Worm (Caenorhabditis elegans) whole organism, mixed stage, embryonic: Measurements from ENCODE around the gene T02D1.8.

Experiments
- ceh-43 ChIP-seq: fragments of 200-800 bp; sonication (Bioruptor generic); optimal IDR thresholded peaks from 2 replicates; lab custom pipeline; 2018; ENCODE audit warnings: mild to moderate bottlenecking, missing genetic modification characterization, moderate library complexity, missing compliant biosample characterization
- elt-1 ChIP-seq: sonication (generic microtip); optimal IDR thresholded peaks from 2 replicates; lab custom pipeline; 2017; ENCODE audit warnings: missing genetic modification characterization, mild to moderate bottlenecking, missing compliant biosample characterization, antibody characterized with exemption, moderate library complexity, borderline replicate concordance; ENCODE audit not compliant: insufficient read depth
- elt-3 ChIP-seq: fragments of 150-350 bp; optimal IDR thresholded peaks from 2 replicates; lab custom pipeline; 2014; ENCODE audit warnings: missing biosample characterization, missing genetic modification characterization
- nhr-12 ChIP-seq: fragments of 150-350 bp; optimal IDR thresholded peaks from 2 replicates; lab custom pipeline; 2014; ENCODE audit warnings: missing biosample characterization, missing genetic modification characterization
- unc-62 ChIP-seq: fragments of 150-350 bp; optimal IDR thresholded peaks from 2 replicates; lab custom pipeline; 2014; ENCODE audit warnings: missing biosample characterization, missing genetic modification reagents, missing genetic modification characterization

DNA sequence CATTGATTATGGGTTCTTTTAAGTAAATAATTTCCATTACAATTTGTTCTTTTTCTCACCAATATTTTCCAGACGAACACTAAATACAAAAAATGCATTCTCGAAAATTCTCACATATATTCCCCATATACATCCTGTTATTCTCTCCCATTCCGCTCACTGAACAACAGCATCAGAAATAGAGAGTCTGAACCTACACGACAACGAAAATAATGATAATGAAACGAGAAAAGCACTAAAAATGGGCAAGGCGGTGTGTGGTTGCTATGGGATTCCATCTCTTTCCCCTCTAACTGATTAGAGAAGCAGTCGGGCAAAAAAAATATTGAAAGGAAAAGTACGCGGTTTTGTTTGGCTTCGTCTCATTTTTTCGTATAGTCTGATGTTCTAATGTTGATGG lies 4.2 kb downstream of the T02D1.8 start, which contains the start of gene C30H6.12:
- TF ChIP-seq nhr-12 (tag; lab: Kevin White, UChicago) (no peak), elt-3 (tag; lab: Kevin White, UChicago) (no peak), elt-1 (tag; lab: Kevin White, UChicago) (no peak), ceh-43 (GFP tag; lab: Kevin White, UChicago) (no peak), unc-62 (GFP tag; lab: Kevin White, UChicago) (no peak)
